Fruit fly (Drosophila melanogaster) whole organism, pupa: ENCODE measurements around the gene Rpn5.

Source experiments
- CG10348 ChIP-seq: fragments of 200-800 bp; sonication (Bioruptor generic); IDR thresholded peaks from 2 replicates; pipeline ENCODE4 v1.3.6; 2022; ENCODE audit warnings: missing biosample characterization, missing genetic modification characterization
- CG13204 ChIP-seq: fragments of 200-800 bp; sonication (Bioruptor generic); optimal IDR thresholded peaks from 2 replicates; lab custom pipeline; 2018; ENCODE audit warnings: missing biosample characterization, mild to moderate bottlenecking, missing genetic modification characterization, moderate library complexity
- CG14655 ChIP-seq: fragments of 200-800 bp; sonication (Bioruptor generic); optimal IDR thresholded peaks from 3 replicates; lab custom pipeline; 2017; ENCODE audit warnings: mild to moderate bottlenecking, missing biosample characterization, missing genetic modification reagents, missing genetic modification characterization
- EcR ChIP-seq: fragments of 200-800 bp; sonication (Bioruptor generic); optimal IDR thresholded peaks from 3 replicates; lab custom pipeline; 2019; ENCODE audit warnings: missing biosample characterization, missing genetic modification characterization, mild to moderate bottlenecking, moderate library complexity, missing genetic modification reagents
- rn ChIP-seq: fragments of 200-800 bp; sonication (Bioruptor generic); IDR thresholded peaks from 2 replicates; pipeline ENCODE4 v1.3.6; 2022; ENCODE audit warnings: missing biosample characterization, missing genetic modification characterization

dm6 chr3R:5758624-5759209 is 30.6 kb upstream of the Rpn5 start, which contains the start of gene Sec8:
- TF ChIP-seq CG14655 (no peak), EcR (no peak), CG10348 (GFP tag; lab: Robert Waterston, UW) (no peak), CG13204 (no peak), rn (GFP tag; lab: Robert Waterston, UW) (no peak)
